Fruit fly (Drosophila melanogaster): Measurements from ENCODE around the gene Msr-110.

Gene Msr-110

dm6 chr3L:5563309-5564182 is 13.6 kb downstream of the Msr-110 start, which contains the start of the genes ScsbetaG and Sras (continued):
- TF ChIP-seq fd64A (GFP tag; optimal IDR thresholded peaks at IDR 0.05) (no peak), dm (GFP tag; optimal IDR thresholded peaks at IDR 0.05) (peak; percentile 19), HmgZ (tag; optimal IDR thresholded peaks at IDR 0.05) (peak; percentile 66), Pdp1 (GFP tag; optimal IDR thresholded peaks at IDR 0.05) (peak in 1 of 2 experiments; percentile 2), CG5245 (GFP tag; optimal IDR thresholded peaks at IDR 0.05) (no peak), CG8290 (GFP tag; optimal IDR thresholded peaks at IDR 0.05) (no peak), CG8290 (tag; optimal IDR thresholded peaks at IDR 0.05) (peak in 1 of 2 experiments; percentile 63), nom (GFP tag; optimal IDR thresholded peaks at IDR 0.05) (peak; percentile 25), Elba2 (GFP tag; optimal IDR thresholded peaks at IDR 0.05) (peak; percentile 35), zen2 (GFP tag; IDR thresholded peaks at IDR 0.05; ENCODE audit: partially characterized antibody) (peak; percentile 22; the same call in 1 of the 3 replicates), Tbp (GFP tag; optimal IDR thresholded peaks at IDR 0.05) (no peak), nau (GFP tag; optimal IDR thresholded peaks at IDR 0.05) (no peak), CG12104 (GFP tag; optimal IDR thresholded peaks at IDR 0.05) (no peak), Hmx (GFP tag; optimal IDR thresholded peaks at IDR 0.05) (no peak), Vsx1 (GFP tag; optimal IDR thresholded peaks at IDR 0.05) (peak; percentile 72), Ada2b (GFP tag; IDR thresholded peaks at IDR 0.05) (no peak), Scr (GFP tag; IDR thresholded peaks at IDR 0.05; ENCODE audit: partially characterized antibody) (peak; percentile 32; the same call in 1 of the 2 replicates), CG11093 (GFP tag; IDR thresholded peaks at IDR 0.05) (no peak), Sry-β (GFP tag; optimal IDR thresholded peaks at IDR 0.05) (no peak), NFAT (GFP tag; IDR thresholded peaks at IDR 0.05) (no peak), chinmo (GFP tag; IDR thresholded peaks at IDR 0.05; ENCODE audit: partially characterized antibody) (peak; percentile 49; the same call in 1 of the 4 replicates), YL-1 (GFP tag; optimal IDR thresholded peaks at IDR 0.05) (peak; percentile 36), CG1603 (tag; optimal IDR thresholded peaks at IDR 0.05) (peak; percentile 65)

DNA sequence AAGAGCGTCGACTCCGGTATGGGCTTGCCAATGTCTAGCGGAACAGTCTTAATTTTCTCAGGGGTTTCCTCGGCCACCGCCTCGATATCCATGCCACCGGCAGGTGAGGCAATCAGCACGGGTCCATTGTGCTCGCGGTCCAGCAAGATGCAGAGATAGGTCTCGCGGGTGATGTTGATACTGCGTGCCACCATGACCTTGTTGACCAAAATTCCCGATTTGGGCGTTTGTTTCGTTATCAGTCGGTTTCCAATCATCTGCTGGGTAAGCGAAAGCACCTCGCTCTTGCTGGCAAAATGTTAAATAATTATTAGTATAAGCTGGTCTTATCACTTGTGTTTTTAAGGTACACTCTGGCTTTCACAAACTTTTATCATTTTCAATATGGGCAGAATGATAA is 14.6 kb downstream of the Msr-110 start:
- TF ChIP-seq chm (GFP tag; IDR thresholded peaks at IDR 0.05) (0 out of 2 replicates have a peak, but pooled peaks have one; percentile 8), Deaf1 (tag; optimal IDR thresholded peaks at IDR 0.05) (no peak), usp (GFP tag; optimal IDR thresholded peaks at IDR 0.05) (no peak)

dm6 chr3L:5561341-5561740 is 15.8 kb downstream of the Msr-110 start, which contains the start of gene sinu:
Gene sinu (minus strand): TSS chr3L:5561598.
- peak; percentile 23 for TF ChIP-seq trem (tag; optimal IDR thresholded peaks at IDR 0.05)
- no peak for TF ChIP-seq ind (GFP tag; optimal IDR thresholded peaks at IDR 0.05)
- no peak for TF ChIP-seq Lpt (GFP tag; optimal IDR thresholded peaks at IDR 0.05)
- no peak for TF ChIP-seq z (GFP tag; IDR thresholded peaks at IDR 0.05)
- TF ChIP-seq gfzf (GFP tag; optimal IDR thresholded peaks at IDR 0.05) = peak; percentile 67
- no peak for TF ChIP-seq Atf6 (GFP tag; IDR thresholded peaks at IDR 0.05)
- no peak for TF ChIP-seq CG13123 (GFP tag; optimal IDR thresholded peaks at IDR 0.05)
- TF ChIP-seq CG42726 (GFP tag; IDR thresholded peaks at IDR 0.05; ENCODE audit: partially characterized antibody) = no peak
- no peak for TF ChIP-seq CG33557 (GFP tag; optimal IDR thresholded peaks at IDR 0.05)
- no peak for TF ChIP-seq Antp (GFP tag; optimal IDR thresholded peaks at IDR 0.05)
- TF ChIP-seq sna (GFP tag; IDR thresholded peaks at IDR 0.05; ENCODE audit: partially characterized antibody) = no peak
- peak; percentile 55 for TF ChIP-seq nerfin-1 (tag; optimal IDR thresholded peaks at IDR 0.05)
- TF ChIP-seq ato (GFP tag; IDR thresholded peaks at IDR 0.05; ENCODE audit: partially characterized antibody) = no peak
- no peak for TF ChIP-seq CG3407 (GFP tag; optimal IDR thresholded peaks at IDR 0.05)
- TF ChIP-seq gcm (GFP tag; optimal IDR thresholded peaks at IDR 0.05) = no peak
- no peak for TF ChIP-seq Ada2b (GFP tag; IDR thresholded peaks at IDR 0.05)
- no peak for TF ChIP-seq Hr39 (optimal IDR thresholded peaks at IDR 0.05)
- no peak for TF ChIP-seq CG31388 (GFP tag; optimal IDR thresholded peaks at IDR 0.05)
- TF ChIP-seq pzg (GFP tag; optimal IDR thresholded peaks at IDR 0.05) = peak; percentile 40
- no peak for TF ChIP-seq HHEX (GFP tag; optimal IDR thresholded peaks at IDR 0.05)
- TF ChIP-seq CG4328 (GFP tag; optimal IDR thresholded peaks at IDR 0.05) = no peak
- no peak for TF ChIP-seq CG2889 (GFP tag; IDR thresholded peaks at IDR 0.05)
- TF ChIP-seq CoRest (tag; optimal IDR thresholded peaks at IDR 0.05) = no peak
